1 fruit fly cellular context compared by ENCODE assay signal in the genomic region with DNA sequence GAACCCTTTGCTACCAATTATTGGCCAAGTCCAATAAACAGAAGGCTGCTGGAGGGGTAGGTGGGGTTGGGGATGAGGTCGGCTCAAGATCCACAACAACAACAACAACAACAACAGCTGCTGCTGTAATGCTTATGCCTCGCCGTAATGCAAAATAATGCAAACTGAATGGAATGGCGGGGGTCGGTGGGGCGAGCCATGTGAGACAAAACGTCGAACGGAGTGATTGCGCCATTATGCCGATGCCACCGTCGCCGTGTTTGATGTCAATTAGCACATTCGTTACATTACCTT.
TF ChIP-seq lines count a peak whose summit lies in the region.

No protein-coding gene starts in this region.

TF ChIP-seq in whole organism, embryonic, 481 proteins besides CTCF, POLR2A, EP300 and RAD21 (continued from another document):
- no peak for TF ChIP-seq ems (GFP tag; optimal IDR thresholded peaks at IDR 0.05; lab: Kevin White, UChicago)
- peak; percentile 71 for TF ChIP-seq crol (GFP tag; IDR thresholded peaks at IDR 0.05; lab: Robert Waterston, UW)
- TF ChIP-seq ken (GFP tag; IDR thresholded peaks at IDR 0.05; lab: Robert Waterston, UW): no peak
- no peak for TF ChIP-seq CG12236 (GFP tag; optimal IDR thresholded peaks at IDR 0.05; lab: Kevin White, UChicago)
- TF ChIP-seq CG42726 (GFP tag; IDR thresholded peaks at IDR 0.05; lab: Robert Waterston, UW; ENCODE audit: partially characterized antibody): 0 out of 2 replicates have a peak, but pooled peaks have one; percentile 11
- no peak for TF ChIP-seq CG8359 (GFP tag; optimal IDR thresholded peaks at IDR 0.05; lab: Kevin White, UChicago; ENCODE audit: borderline replicate concordance)
- no peak for TF ChIP-seq CG13296 (GFP tag; optimal IDR thresholded peaks at IDR 0.05; lab: Kevin White, UChicago)
- TF ChIP-seq CG3407 (GFP tag; optimal IDR thresholded peaks at IDR 0.05; lab: Kevin White, UChicago): no peak
